Fruit fly (Drosophila melanogaster) Kc167 (cell line): ENCODE results near the gene CG14416.

Experiments used
- Myc ChIP-seq: fragments of >200 bp; optimal IDR thresholded peaks from 2 replicates; lab custom pipeline; 2017; ENCODE audit warnings: missing external identifiers
- psq ChIP-seq: fragments of >200 bp; optimal IDR thresholded peaks from 2 replicates; lab custom pipeline; 2017; ENCODE audit warnings: missing external identifiers

dm6 chrX:2860955-2861354 is 11.7 kb downstream of the CG14416 start:
- TF ChIP-seq psq (lab: Kevin White, UChicago) (no peak), Myc (lab: Kevin White, UChicago) (no peak)
